Worm (Caenorhabditis elegans): Measurements from ENCODE around the gene F33G12.6.

The F33G12.6 gene

DNA sequence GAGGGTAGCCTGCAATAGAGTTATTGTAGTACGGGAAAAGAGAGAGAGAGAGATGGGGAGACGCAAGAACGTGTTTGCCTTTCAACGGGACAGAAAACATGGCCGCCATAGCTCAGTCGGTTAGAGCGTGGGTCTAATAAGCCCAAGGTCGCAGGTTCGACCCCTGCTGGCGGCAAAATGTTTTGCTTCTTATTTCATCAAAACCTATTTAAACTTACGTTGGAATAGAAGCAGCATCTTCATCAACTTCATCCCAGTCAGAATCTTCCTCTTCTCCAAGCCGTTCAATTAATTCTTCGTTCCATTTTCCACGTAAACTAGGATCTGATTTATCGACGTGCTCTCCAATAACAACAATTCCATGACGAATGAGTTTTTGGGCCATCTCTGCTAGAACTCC is 17.0 kb upstream of the F33G12.6 start (continued):
- TF ChIP-seq nhr-20 (tag; optimal IDR thresholded peaks at IDR 0.05) (peak; percentile 69), irx-1 (tag; optimal IDR thresholded peaks at IDR 0.05) (peak; percentile 24), efl-1 (optimal IDR thresholded peaks at IDR 0.05) (peak; percentile 54 to 59), efl-1 (GFP tag; optimal IDR thresholded peaks at IDR 0.05 in 1 of 2) (peak; percentile 51 to 95), efl-3 (GFP tag; optimal IDR thresholded peaks at IDR 0.05) (no peak), swsn-7 (tag; optimal IDR thresholded peaks at IDR 0.05) (peak; percentile 60), vab-15 (tag; optimal IDR thresholded peaks at IDR 0.05) (peak; percentile 34), ama-1 (optimal IDR thresholded peaks at IDR 0.05) (no peak), blmp-1 (tag; optimal IDR thresholded peaks at IDR 0.05) (no peak), Y116A8C.19 (tag; optimal IDR thresholded peaks at IDR 0.05; ENCODE audit: borderline replicate concordance) (no peak), mep-1 (tag; optimal IDR thresholded peaks at IDR 0.05) (no peak), dpl-1 (GFP tag; optimal IDR thresholded peaks at IDR 0.05) (peak in 2 of 3 experiments; percentile 33 to 45), C04F5.9 (tag; optimal IDR thresholded peaks at IDR 0.05) (no peak), zip-4 (GFP tag; optimal IDR thresholded peaks at IDR 0.05) (no peak), egl-13 (tag; optimal IDR thresholded peaks at IDR 0.05) (no peak), snpc-4 (tag; optimal IDR thresholded peaks at IDR 0.05) (no peak), fkh-10 (GFP tag; optimal IDR thresholded peaks at IDR 0.05) (no peak), lin-13 (GFP tag; optimal IDR thresholded peaks at IDR 0.05) (peak; percentile 23), ces-1 (GFP tag; optimal IDR thresholded peaks at IDR 0.05) (no peak), ztf-4 (tag; optimal IDR thresholded peaks at IDR 0.05) (peak; percentile 48), unc-130 (tag; optimal IDR thresholded peaks at IDR 0.05) (no peak), ceh-90 (tag; optimal IDR thresholded peaks at IDR 0.05) (no peak), ceh-63 (GFP tag; optimal IDR thresholded peaks at IDR 0.05) (no peak), nhr-77 (tag; optimal IDR thresholded peaks at IDR 0.05) (peak; percentile 9), snu-23 (GFP tag; optimal IDR thresholded peaks at IDR 0.05) (peak; percentile 80), tlp-1 (tag; optimal IDR thresholded peaks at IDR 0.05) (no peak), hlh-17 (GFP tag; optimal IDR thresholded peaks at IDR 0.05; ENCODE audit: borderline replicate concordance) (no peak), unc-30 (tag; optimal IDR thresholded peaks at IDR 0.05) (no peak), lin-39 (tag; optimal IDR thresholded peaks at IDR 0.05) (no peak), F16B12.6 (tag; optimal IDR thresholded peaks at IDR 0.05) (peak; percentile 48), rnt-1 (tag; optimal IDR thresholded peaks at IDR 0.05) (peak; percentile 69), zag-1 (tag; optimal IDR thresholded peaks at IDR 0.05) (no peak), nhr-19 (GFP tag; conservative IDR thresholded peaks at IDR 0.05) (peak; percentile 70), lin-35 (GFP tag; optimal IDR thresholded peaks at IDR 0.05) (peak; percentile 49 to 71), elt-3 (tag; optimal IDR thresholded peaks at IDR 0.05) (peak in 2 of 6 experiments; percentile 19 to 65), fkh-4 (tag; optimal IDR thresholded peaks at IDR 0.05; ENCODE audit: borderline replicate concordance) (no peak), hlh-4 (tag; optimal IDR thresholded peaks at IDR 0.05) (no peak), elt-2 (tag; optimal IDR thresholded peaks at IDR 0.05) (peak; percentile 60), nhr-11 (tag; optimal IDR thresholded peaks at IDR 0.05) (no peak), nhr-47 (tag; optimal IDR thresholded peaks at IDR 0.05) (peak; percentile 74), sup-37 (GFP tag; optimal IDR thresholded peaks at IDR 0.05) (no peak), hpl-2 (GFP tag; optimal IDR thresholded peaks at IDR 0.05) (no peak), ets-5 (GFP tag; IDR thresholded peaks at IDR 0.05) (no peak), nhr-12 (tag; optimal IDR thresholded peaks at IDR 0.05) (no peak), nhr-90 (tag; optimal IDR thresholded peaks at IDR 0.05; ENCODE audit: poor library complexity) (peak; percentile 38)

ce11 chrII:5033935-5034334 is 15.8 kb upstream of the F33G12.6 start, which contains the start of gene F33G12.3:
F33G12.3 (minus strand) TSS chrII:5034035.
- no peak for TF ChIP-seq ets-5 (GFP tag; IDR thresholded peaks at IDR 0.05)
- no peak for TF ChIP-seq nhr-76 (tag; optimal IDR thresholded peaks at IDR 0.05)
- TF ChIP-seq ztf-4 (tag; optimal IDR thresholded peaks at IDR 0.05) = no peak

All from whole organism, L1 larva.